Worm (Caenorhabditis elegans) whole organism, midembryonic: ENCODE data around the gene ZK1320.9.

Source experiments
- flt-1 ChIP-seq: fragments of 200-800 bp; sonication (Bioruptor generic); IDR thresholded peaks from 2 replicates; pipeline ENCODE4 v1.3.6; 2022; ENCODE audit warnings: missing genetic modification characterization, missing compliant biosample characterization
- klf-2 ChIP-seq: fragments of 200-800 bp; sonication (Bioruptor generic); conservative IDR thresholded peaks from 2 replicates; pipeline ENCODE4 v1.3.6; 2022; ENCODE audit warnings: missing genetic modification reagents, missing genetic modification characterization, missing compliant biosample characterization
- ztf-29 ChIP-seq: fragments of 200-800 bp; sonication (Bioruptor generic); IDR thresholded peaks from 2 replicates; pipeline ENCODE4 v1.3.6; 2022; ENCODE audit warnings: missing genetic modification reagents, missing genetic modification characterization, missing compliant biosample characterization

- TF ChIP-seq ztf-29 (GFP tag; lab: Robert Waterston, UW) (no peak), flt-1 (GFP tag; lab: Robert Waterston, UW) (no peak), klf-2 (no peak)
These were observed at the start of gene ZK1320.9 for ce11 chrII:9686663-9687193.
